Worm (Caenorhabditis elegans) whole organism, mixed stage, embryonic: ENCODE measurements around the gene R02D5.1.

Experiments used
- bed-3 ChIP-seq: fragments of 200-800 bp; sonication (Bioruptor generic); optimal IDR thresholded peaks from 3 replicates; lab custom pipeline; 2018; ENCODE audit warnings: mild to moderate bottlenecking, missing genetic modification characterization, moderate library complexity, missing compliant biosample characterization
- blmp-1 ChIP-seq: fragments of 150-350 bp; optimal IDR thresholded peaks from 2 replicates; lab custom pipeline; 2014; ENCODE audit warnings: missing biosample characterization, missing genetic modification characterization
- ceh-43 ChIP-seq: fragments of 200-800 bp; sonication (Bioruptor generic); optimal IDR thresholded peaks from 2 replicates; lab custom pipeline; 2018; ENCODE audit warnings: mild to moderate bottlenecking, missing genetic modification characterization, moderate library complexity, missing compliant biosample characterization
- ceh-83 ChIP-seq: fragments of 200-800 bp; sonication (Bioruptor generic); optimal IDR thresholded peaks from 2 replicates; lab custom pipeline; 2018; ENCODE audit warnings: mild to moderate bottlenecking, missing genetic modification characterization, missing compliant biosample characterization
- ces-1 ChIP-seq: fragments of 150-350 bp; optimal IDR thresholded peaks from 2 replicates; lab custom pipeline; 2014; ENCODE audit warnings: missing biosample characterization, missing genetic modification reagents, missing genetic modification characterization
- cnd-1 ChIP-seq: fragments of 200-800 bp; sonication (Bioruptor generic); optimal IDR thresholded peaks from 2 replicates; lab custom pipeline; 2018; ENCODE audit warnings: mild to moderate bottlenecking, missing genetic modification characterization, missing compliant biosample characterization
- drap-1 ChIP-seq: fragments of 200-800 bp; sonication (Bioruptor generic); optimal IDR thresholded peaks from 3 replicates; lab custom pipeline; 2018; ENCODE audit warnings: mild to moderate bottlenecking, missing genetic modification characterization, missing compliant biosample characterization
- elt-1 ChIP-seq: sonication (generic microtip); optimal IDR thresholded peaks from 2 replicates; lab custom pipeline; 2017; ENCODE audit warnings: missing genetic modification characterization, mild to moderate bottlenecking, missing compliant biosample characterization, antibody characterized with exemption, moderate library complexity, borderline replicate concordance; ENCODE audit not compliant: insufficient read depth
- elt-3 ChIP-seq: fragments of 150-350 bp; optimal IDR thresholded peaks from 2 replicates; lab custom pipeline; 2014; ENCODE audit warnings: missing biosample characterization, missing genetic modification characterization
- flh-1 ChIP-seq: fragments of 200-800 bp; sonication (Bioruptor generic); optimal IDR thresholded peaks from 2 replicates; lab custom pipeline; 2018; ENCODE audit warnings: mild to moderate bottlenecking, missing genetic modification characterization, moderate library complexity, missing compliant biosample characterization
- hlh-1 ChIP-seq: fragments of 150-350 bp; optimal IDR thresholded peaks from 2 replicates; lab custom pipeline; 2014; ENCODE audit warnings: missing biosample characterization, missing genetic modification reagents, missing genetic modification characterization
- lin-13 ChIP-seq: fragments of 150-350 bp; optimal IDR thresholded peaks from 2 replicates; lab custom pipeline; 2014; ENCODE audit warnings: missing biosample characterization, missing genetic modification characterization
- lin-32 ChIP-seq: fragments of 200-800 bp; sonication (Bioruptor generic); optimal IDR thresholded peaks from 2 replicates; lab custom pipeline; 2018; ENCODE audit warnings: mild to moderate bottlenecking, missing genetic modification characterization, missing compliant biosample characterization
- mab-5 ChIP-seq: fragments of 150-350 bp; optimal IDR thresholded peaks from 2 replicates; lab custom pipeline; 2014; ENCODE audit warnings: missing biosample characterization, missing genetic modification characterization
- mep-1 ChIP-seq: fragments of 150-350 bp; optimal IDR thresholded peaks from 2 replicates; lab custom pipeline; 2017; ENCODE audit warnings: missing biosample characterization, missing genetic modification reagents, missing genetic modification characterization, inconsistent platforms
- nhr-12 ChIP-seq: fragments of 150-350 bp; optimal IDR thresholded peaks from 2 replicates; lab custom pipeline; 2014; ENCODE audit warnings: missing biosample characterization, missing genetic modification characterization
- nhr-2 ChIP-seq: fragments of 150-350 bp; optimal IDR thresholded peaks from 2 replicates; lab custom pipeline; 2014; ENCODE audit warnings: missing biosample characterization, missing genetic modification characterization
- nhr-237 ChIP-seq: fragments of 150-350 bp; optimal IDR thresholded peaks from 2 replicates; lab custom pipeline; 2014; ENCODE audit warnings: missing biosample characterization, missing genetic modification characterization
- nhr-28 ChIP-seq: fragments of 150-350 bp; optimal IDR thresholded peaks from 2 replicates; lab custom pipeline; 2014; ENCODE audit warnings: missing biosample characterization, missing genetic modification characterization
- nhr-76 ChIP-seq: sonication (generic microtip); optimal IDR thresholded peaks from 2 replicates; lab custom pipeline; 2017; ENCODE audit warnings: missing biosample characterization, missing genetic modification characterization
- pha-4 ChIP-seq: fragments of 150-350 bp; optimal IDR thresholded peaks from 2 replicates; lab custom pipeline; 2018; ENCODE audit warnings: missing biosample characterization, missing genetic modification reagents, missing genetic modification characterization
- sem-2 ChIP-seq: fragments of 200-800 bp; sonication (Bioruptor generic); optimal IDR thresholded peaks from 2 replicates; lab custom pipeline; 2018; ENCODE audit warnings: mild to moderate bottlenecking, missing genetic modification characterization, missing compliant biosample characterization
- snpc-4 ChIP-seq: fragments of 150-350 bp; optimal IDR thresholded peaks from 2 replicates; lab custom pipeline; 2014; ENCODE audit warnings: missing biosample characterization, missing genetic modification characterization
- sptf-1 ChIP-seq: sonication (generic microtip); optimal IDR thresholded peaks from 2 replicates; lab custom pipeline; 2017; ENCODE audit warnings: mild to moderate bottlenecking, missing genetic modification characterization, moderate library complexity, missing compliant biosample characterization
- tbx-8 ChIP-seq: fragments of 200-800 bp; sonication (Bioruptor generic); optimal IDR thresholded peaks from 2 replicates; lab custom pipeline; 2018; ENCODE audit warnings: mild to moderate bottlenecking, missing genetic modification characterization, moderate library complexity, missing compliant biosample characterization
- unc-120 ChIP-seq: sonication (generic microtip); optimal IDR thresholded peaks from 2 replicates; lab custom pipeline; 2017; ENCODE audit warnings: missing genetic modification characterization, missing compliant biosample characterization; ENCODE audit not compliant: poor library complexity, severe bottlenecking
- unc-39 ChIP-seq: fragments of 150-350 bp; optimal IDR thresholded peaks from 2 replicates; lab custom pipeline; 2014; ENCODE audit warnings: missing biosample characterization, missing genetic modification characterization
- unc-62 ChIP-seq: fragments of 150-350 bp; optimal IDR thresholded peaks from 2 replicates; lab custom pipeline; 2014; ENCODE audit warnings: missing biosample characterization, missing genetic modification reagents, missing genetic modification characterization
- zip-8 ChIP-seq: fragments of 150-350 bp; optimal IDR thresholded peaks from 2 replicates; lab custom pipeline; 2014; ENCODE audit warnings: missing biosample characterization, missing genetic modification characterization
- ztf-11 ChIP-seq: fragments of 150-350 bp; optimal IDR thresholded peaks from 2 replicates; lab custom pipeline; 2014; ENCODE audit warnings: missing biosample characterization, missing genetic modification characterization

The R02D5.1 gene

ce11 chrV:14482728-14483210, 25.3 kb upstream of the R02D5.1 start, which contains the start of gene R02D5.3:
TSS of gene R02D5.3 (plus strand) at chrV:14483160.
- no peak for TF ChIP-seq lin-32 (GFP tag; lab: Kevin White, UChicago)
- TF ChIP-seq snpc-4 (tag; lab: Kevin White, UChicago) = no peak
- TF ChIP-seq blmp-1 (tag; lab: Kevin White, UChicago) = no peak
- TF ChIP-seq elt-1 (tag; lab: Kevin White, UChicago) = no peak
- TF ChIP-seq drap-1 = no peak
- no peak for TF ChIP-seq ces-1 (GFP tag; lab: Kevin White, UChicago)
- no peak for TF ChIP-seq flh-1
- no peak for TF ChIP-seq nhr-237 (tag; lab: Kevin White, UChicago)
- no peak for TF ChIP-seq unc-39 (tag; lab: Kevin White, UChicago)
- TF ChIP-seq cnd-1 (tag; lab: Kevin White, UChicago) = no peak
- no peak for TF ChIP-seq mab-5 (tag; lab: Kevin White, UChicago)
- TF ChIP-seq ceh-83 (GFP tag; lab: Kevin White, UChicago) = no peak
- TF ChIP-seq sptf-1 = no peak
- no peak for TF ChIP-seq bed-3 (GFP tag; lab: Kevin White, UChicago)
- no peak for TF ChIP-seq ceh-43 (GFP tag; lab: Kevin White, UChicago)
- no peak for TF ChIP-seq lin-13
- no peak for TF ChIP-seq tbx-8 (GFP tag; lab: Kevin White, UChicago)

- no peak for TF ChIP-seq unc-39 (tag; lab: Kevin White, UChicago)
- no peak for TF ChIP-seq ceh-43 (GFP tag; lab: Kevin White, UChicago)
- no peak for TF ChIP-seq sem-2 (GFP tag; lab: Kevin White, UChicago)
- TF ChIP-seq nhr-28 (tag; lab: Kevin White, UChicago) = no peak
- TF ChIP-seq ztf-11 (tag; lab: Kevin White, UChicago) = no peak
- no peak for TF ChIP-seq nhr-237 (tag; lab: Kevin White, UChicago)
- no peak for TF ChIP-seq elt-3 (tag; lab: Kevin White, UChicago)
- no peak for TF ChIP-seq mep-1 (tag; lab: Kevin White, UChicago)
- TF ChIP-seq nhr-76 (tag; lab: Kevin White, UChicago) = no peak
- no peak for TF ChIP-seq lin-13
- TF ChIP-seq nhr-12 (tag; lab: Kevin White, UChicago) = no peak
- TF ChIP-seq sptf-1 = no peak
- TF ChIP-seq ces-1 (GFP tag; lab: Kevin White, UChicago) = no peak
- no peak for TF ChIP-seq ceh-83 (GFP tag; lab: Kevin White, UChicago)
These were observed 23.5 kb upstream of the R02D5.1 start, which contains the start of gene R02D5.4 for ce11 chrV:14484582-14484981. TSS of gene R02D5.4 (minus strand) at chrV:14484682.

ce11 chrV:14491097-14491496, 17.0 kb upstream of the R02D5.1 start:
- TF ChIP-seq drap-1 = peak; percentile 55
- TF ChIP-seq mab-5 (tag; lab: Kevin White, UChicago) = no peak
- TF ChIP-seq nhr-2 (tag; lab: Kevin White, UChicago) = no peak
- no peak for TF ChIP-seq nhr-76 (tag; lab: Kevin White, UChicago)
- peak; percentile 92 for TF ChIP-seq ces-1 (GFP tag; lab: Kevin White, UChicago)
- peak; percentile 2 for TF ChIP-seq sptf-1
- no peak for TF ChIP-seq lin-13
- TF ChIP-seq zip-8 (tag; lab: Kevin White, UChicago) = no peak

- no peak for TF ChIP-seq unc-120
- no peak for TF ChIP-seq lin-13
- TF ChIP-seq nhr-237 (tag; lab: Kevin White, UChicago) = no peak
- no peak for TF ChIP-seq sptf-1
These were observed 14.4 kb upstream of the R02D5.1 start for ce11 chrV:14493665-14494064.

ce11 chrV:14495493-14495892, 12.6 kb upstream of the R02D5.1 start:
- TF ChIP-seq blmp-1 (tag; lab: Kevin White, UChicago) = peak; percentile 89
- TF ChIP-seq elt-1 (tag; lab: Kevin White, UChicago) = peak; percentile 25
- no peak for TF ChIP-seq ceh-43 (GFP tag; lab: Kevin White, UChicago)

ce11 chrV:14496446-14496845, 11.6 kb upstream of the R02D5.1 start:
- TF ChIP-seq unc-62 (GFP tag; lab: Kevin White, UChicago) = peak; percentile 27
- TF ChIP-seq sptf-1 = no peak
- TF ChIP-seq blmp-1 (tag; lab: Kevin White, UChicago) = no peak
- TF ChIP-seq nhr-2 (tag; lab: Kevin White, UChicago) = no peak
- TF ChIP-seq unc-120 = no peak
- no peak for TF ChIP-seq zip-8 (tag; lab: Kevin White, UChicago)
- peak; percentile 51 for TF ChIP-seq drap-1
- no peak for TF ChIP-seq nhr-76 (tag; lab: Kevin White, UChicago)
- no peak for TF ChIP-seq hlh-1 (tag; lab: Kevin White, UChicago)
- no peak for TF ChIP-seq pha-4 (tag; lab: Kevin White, UChicago)
- TF ChIP-seq ces-1 (GFP tag; lab: Kevin White, UChicago) = peak; percentile 86
- TF ChIP-seq lin-13 = no peak
- TF ChIP-seq, all 35 proteins: peak for 3
